Worm (Caenorhabditis elegans) whole organism, L1 larva: ENCODE data around the gene F54F2.9.

Experiments
- C04F5.9 ChIP-seq: sonication (generic microtip); optimal IDR thresholded peaks from 2 replicates; lab custom pipeline; 2016; ENCODE audit warnings: missing genetic modification characterization, missing compliant biosample characterization
- C16A3.4 ChIP-seq: fragments of 150-350 bp; optimal IDR thresholded peaks from 2 replicates; lab custom pipeline; 2014; ENCODE audit warnings: missing biosample characterization, missing genetic modification characterization
- F16B12.6 ChIP-seq: fragments of 150-350 bp; optimal IDR thresholded peaks from 2 replicates; lab custom pipeline; 2014; ENCODE audit warnings: missing biosample characterization, missing genetic modification characterization
- Y116A8C.19 ChIP-seq: sonication (generic microtip); optimal IDR thresholded peaks from 2 replicates; lab custom pipeline; 2016; ENCODE audit warnings: missing compliant biosample characterization, missing genetic modification characterization, borderline replicate concordance
- aly-2 ChIP-seq: fragments of 150-350 bp; optimal IDR thresholded peaks from 2 replicates; lab custom pipeline; 2014; ENCODE audit warnings: missing biosample characterization, missing genetic modification characterization
- ama-1 ChIP-seq: fragments of 150-350 bp; optimal IDR thresholded peaks from 2 replicates; lab custom pipeline; 2014
- ceh-88 ChIP-seq: fragments of 200-800 bp; sonication (Bioruptor generic); IDR thresholded peaks from 2 replicates; pipeline ENCODE4 v1.3.6; 2022; ENCODE audit warnings: missing genetic modification characterization, missing compliant biosample characterization
- ceh-90 ChIP-seq: sonication (generic microtip); optimal IDR thresholded peaks from 2 replicates; lab custom pipeline; 2016; ENCODE audit warnings: missing genetic modification characterization, missing compliant biosample characterization
- ces-1 ChIP-seq: fragments of 150-350 bp; optimal IDR thresholded peaks from 2 replicates; lab custom pipeline; 2014; ENCODE audit warnings: missing biosample characterization, missing genetic modification reagents, missing genetic modification characterization
- dpl-1 ChIP-seq, 3 experiments: fragments of 150-350 bp in 2 of 3; sonication (generic microtip) in 1 of 3; optimal IDR thresholded peaks; 2 replicates each; lab custom pipeline; 2014 to 2017; ENCODE audit warnings: missing biosample characterization in 3 of 3, missing genetic modification characterization in 3 of 3, missing genetic modification reagents in 3 of 3
- dsc-1 ChIP-seq: sonication (generic microtip); optimal IDR thresholded peaks from 2 replicates; lab custom pipeline; 2016; ENCODE audit warnings: mild to moderate bottlenecking, missing genetic modification characterization, missing compliant biosample characterization
- efl-1 ChIP-seq, 4 experiments: fragments of 150-350 bp; optimal IDR thresholded peaks in 3 of 4; peaks in 1 of 4; 1 replicate in 1 of 4; 2 replicates in 3 of 4; lab custom pipeline; 2014; ENCODE audit warnings: missing biosample characterization in 2 of 4, missing genetic modification characterization in 2 of 4, missing genetic modification reagents in 2 of 4
- efl-3 ChIP-seq: fragments of 200-800 bp; sonication (Bioruptor generic); optimal IDR thresholded peaks from 2 replicates; lab custom pipeline; 2018; ENCODE audit warnings: mild to moderate bottlenecking, missing genetic modification characterization, missing compliant biosample characterization
- egl-13 ChIP-seq: sonication (generic microtip); optimal IDR thresholded peaks from 2 replicates; lab custom pipeline; 2016; ENCODE audit warnings: missing genotype, missing genetic modification reagents, missing genetic modification characterization, missing compliant biosample characterization
- elt-2 ChIP-seq: sonication (generic microtip); optimal IDR thresholded peaks from 2 replicates; lab custom pipeline; 2016; ENCODE audit warnings: missing genetic modification characterization, mild to moderate bottlenecking, inconsistent platforms, missing compliant biosample characterization, missing genetic modification reagents
- elt-3 ChIP-seq, 6 experiments: fragments of 150-350 bp in 1 of 6; sonication (generic microtip); optimal IDR thresholded peaks; 2 replicates each; lab custom pipeline; 2017 to 2018; ENCODE audit warnings: missing biosample characterization in 6 of 6, missing genetic modification characterization in 6 of 6, inconsistent platforms in 1 of 6
- ets-5 ChIP-seq: fragments of 200-800 bp; sonication (Bioruptor generic); IDR thresholded peaks from 2 replicates; pipeline ENCODE4 v1.3.6; 2022; ENCODE audit warnings: missing genetic modification characterization, missing compliant biosample characterization
- fkh-10 ChIP-seq: sonication (generic microtip); optimal IDR thresholded peaks from 2 replicates; lab custom pipeline; 2017; ENCODE audit warnings: missing biosample characterization, missing genetic modification reagents, missing genetic modification characterization
- fkh-4 ChIP-seq: sonication (generic microtip); optimal IDR thresholded peaks from 2 replicates; lab custom pipeline; 2016; ENCODE audit warnings: missing compliant biosample characterization, missing genetic modification characterization, borderline replicate concordance
- fos-1 ChIP-seq: fragments of 150-350 bp; optimal IDR thresholded peaks from 2 replicates; lab custom pipeline; 2014; ENCODE audit warnings: missing biosample characterization, missing genetic modification characterization
- grh-1 ChIP-seq: fragments of 200-800 bp; sonication (Bioruptor generic); IDR thresholded peaks from 2 replicates; pipeline ENCODE4 v1.3.6; 2022; ENCODE audit warnings: missing genetic modification reagents, missing genetic modification characterization, missing compliant biosample characterization
- hlh-4 ChIP-seq: sonication (generic microtip); optimal IDR thresholded peaks from 2 replicates; lab custom pipeline; 2016; ENCODE audit warnings: mild to moderate bottlenecking, missing genetic modification characterization, missing compliant biosample characterization
- hpl-2 ChIP-seq: fragments of 150-350 bp; optimal IDR thresholded peaks from 2 replicates; lab custom pipeline; 2014; ENCODE audit warnings: missing biosample characterization, missing genetic modification reagents, missing genetic modification characterization
- jun-1 ChIP-seq: fragments of 150-350 bp; optimal IDR thresholded peaks from 2 replicates; lab custom pipeline; 2014; ENCODE audit warnings: missing biosample characterization, missing genetic modification reagents, missing genetic modification characterization
- lin-13 ChIP-seq: fragments of 150-350 bp; optimal IDR thresholded peaks from 2 replicates; lab custom pipeline; 2014; ENCODE audit warnings: missing biosample characterization, missing genetic modification reagents, missing genetic modification characterization
- lin-15B ChIP-seq: fragments of 150-350 bp; sonication (generic microtip); optimal IDR thresholded peaks from 3 replicates; lab custom pipeline; 2014; ENCODE audit warnings: missing biosample characterization, missing genetic modification characterization
- mab-9 ChIP-seq: fragments of 200-800 bp; sonication (Bioruptor generic); IDR thresholded peaks from 2 replicates; pipeline ENCODE4 v1.3.6; 2022; ENCODE audit warnings: missing genetic modification reagents, missing genetic modification characterization, missing compliant biosample characterization
- mdl-1 ChIP-seq, 2 experiments: fragments of 150-350 bp; optimal IDR thresholded peaks; 2 replicates each; lab custom pipeline; 2014 to 2017; ENCODE audit warnings: missing biosample characterization in 2 of 2, missing genetic modification characterization in 2 of 2, inconsistent platforms in 1 of 2
- mef-2 ChIP-seq: fragments of 150-350 bp; optimal IDR thresholded peaks from 2 replicates; lab custom pipeline; 2014; ENCODE audit warnings: missing biosample characterization, missing genetic modification characterization
- nhr-11 ChIP-seq: fragments of 150-350 bp; optimal IDR thresholded peaks from 2 replicates; lab custom pipeline; 2014; ENCODE audit warnings: missing biosample characterization, missing genetic modification characterization
- nhr-12 ChIP-seq: sonication (generic microtip); optimal IDR thresholded peaks from 2 replicates; lab custom pipeline; 2017; ENCODE audit warnings: missing biosample characterization, missing genetic modification characterization
- nhr-20 ChIP-seq: sonication (generic microtip); optimal IDR thresholded peaks from 2 replicates; lab custom pipeline; 2016; ENCODE audit warnings: mild to moderate bottlenecking, missing genetic modification characterization, missing compliant biosample characterization
- nhr-28 ChIP-seq: fragments of 150-350 bp; optimal IDR thresholded peaks from 2 replicates; lab custom pipeline; 2014; ENCODE audit warnings: missing biosample characterization, missing genetic modification characterization
- nhr-47 ChIP-seq: sonication (generic microtip); optimal IDR thresholded peaks from 2 replicates; lab custom pipeline; 2016; ENCODE audit warnings: mild to moderate bottlenecking, missing genetic modification characterization, moderate library complexity, missing compliant biosample characterization
- nhr-71 ChIP-seq: sonication (generic microtip); optimal IDR thresholded peaks from 2 replicates; lab custom pipeline; 2016; ENCODE audit warnings: mild to moderate bottlenecking, missing genetic modification characterization, moderate library complexity, missing compliant biosample characterization
- nhr-90 ChIP-seq: sonication (generic microtip); optimal IDR thresholded peaks from 2 replicates; lab custom pipeline; 2016; ENCODE audit warnings: mild to moderate bottlenecking, missing genetic modification characterization, missing compliant biosample characterization; ENCODE audit not compliant: poor library complexity
- pag-3 ChIP-seq: sonication (generic microtip); optimal IDR thresholded peaks from 2 replicates; lab custom pipeline; 2017; ENCODE audit warnings: missing genetic modification characterization, mild to moderate bottlenecking, missing compliant biosample characterization, antibody characterized with exemption, borderline replicate concordance; ENCODE audit not compliant: insufficient read depth
- pax-3 ChIP-seq: fragments of 200-800 bp; sonication (Bioruptor generic); optimal IDR thresholded peaks from 2 replicates; lab custom pipeline; 2018; ENCODE audit warnings: mild to moderate bottlenecking, missing genetic modification characterization, moderate library complexity, missing compliant biosample characterization
- rnt-1 ChIP-seq: sonication (generic microtip); optimal IDR thresholded peaks from 2 replicates; lab custom pipeline; 2016; ENCODE audit warnings: mild to moderate bottlenecking, missing genetic modification characterization, moderate library complexity, missing compliant biosample characterization
- skn-1 ChIP-seq: fragments of 150-350 bp; optimal IDR thresholded peaks from 2 replicates; lab custom pipeline; 2014; ENCODE audit warnings: missing biosample characterization, missing genetic modification characterization
- snu-23 ChIP-seq: sonication (generic microtip); optimal IDR thresholded peaks from 2 replicates; lab custom pipeline; 2016; ENCODE audit warnings: missing genetic modification characterization, missing compliant biosample characterization
- sox-4 ChIP-seq: sonication (generic microtip); optimal IDR thresholded peaks from 2 replicates; lab custom pipeline; 2016; ENCODE audit warnings: missing genetic modification characterization, missing compliant biosample characterization
- sptf-1 ChIP-seq: fragments of 150-350 bp; optimal IDR thresholded peaks from 2 replicates; lab custom pipeline; 2014; ENCODE audit warnings: missing biosample characterization, missing genetic modification characterization
- swsn-7 ChIP-seq: sonication (generic microtip); optimal IDR thresholded peaks from 2 replicates; lab custom pipeline; 2016; ENCODE audit warnings: missing genetic modification characterization, missing compliant biosample characterization
- tbx-2 ChIP-seq: sonication (generic microtip); optimal IDR thresholded peaks from 2 replicates; lab custom pipeline; 2016; ENCODE audit warnings: missing genetic modification characterization, missing compliant biosample characterization
- tlp-1 ChIP-seq: fragments of 150-350 bp; optimal IDR thresholded peaks from 2 replicates; lab custom pipeline; 2014; ENCODE audit warnings: missing biosample characterization, missing genetic modification characterization
- unc-98 ChIP-seq: fragments of 200-800 bp; sonication (Bioruptor generic); IDR thresholded peaks from 2 replicates; pipeline ENCODE4 v1.3.6; 2022; ENCODE audit warnings: missing genetic modification characterization, missing compliant biosample characterization
- xbp-1 ChIP-seq: sonication (generic microtip); optimal IDR thresholded peaks from 2 replicates; lab custom pipeline; 2016; ENCODE audit warnings: missing genetic modification characterization, missing compliant biosample characterization
- zag-1 ChIP-seq: fragments of 150-350 bp; optimal IDR thresholded peaks from 2 replicates; lab custom pipeline; 2014; ENCODE audit warnings: missing biosample characterization, missing genetic modification characterization
- ztf-4 ChIP-seq: fragments of 150-350 bp; optimal IDR thresholded peaks from 2 replicates; lab custom pipeline; 2014; ENCODE audit warnings: missing biosample characterization, missing genetic modification characterization

The F54F2.9 gene

DNA sequence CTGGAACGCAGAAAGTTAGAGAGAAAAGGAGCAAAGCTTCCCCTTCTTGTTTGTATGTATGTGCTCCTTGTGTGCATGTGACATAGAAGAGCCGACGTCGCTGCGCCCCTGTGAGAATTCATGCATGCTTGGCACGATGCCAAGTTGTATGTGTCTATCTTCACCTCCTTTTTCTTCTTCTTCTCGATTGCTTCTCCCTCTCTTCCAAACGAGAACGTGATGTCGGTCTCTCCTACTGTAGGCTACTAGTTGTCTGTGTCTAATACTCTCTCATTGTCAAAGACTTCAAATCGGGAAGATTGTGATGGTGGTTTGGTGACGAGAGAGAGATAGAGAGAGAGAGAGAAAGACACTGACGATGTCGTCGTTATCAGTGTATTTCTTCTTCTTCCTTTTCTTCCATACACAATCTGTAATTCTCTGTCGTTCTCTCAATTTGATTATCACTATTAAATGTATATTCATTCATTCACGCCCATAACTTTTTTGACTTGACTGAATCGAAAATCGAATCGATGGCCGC, 29.8 kb downstream of the F54F2.9 start (continued):
- TF ChIP-seq nhr-47 (tag; lab: Kevin White, UChicago) (peak; percentile 88), egl-13 (tag; lab: Kevin White, UChicago) (peak; percentile 88), pax-3 (tag; lab: Kevin White, UChicago) (peak; percentile 77), pag-3 (peak; percentile 30), dpl-1 (GFP tag; optimal IDR thresholded peaks at IDR 0.05; lab: Kevin White, UChicago) (peak in 2 of 3 experiments; percentile 27 to 48), grh-1 (peak; percentile 60), jun-1 (peak; percentile 84), rnt-1 (tag; lab: Kevin White, UChicago) (peak; percentile 47), aly-2 (tag; lab: Kevin White, UChicago) (no peak), nhr-71 (tag; lab: Kevin White, UChicago) (peak; percentile 95), ces-1 (no peak), C16A3.4 (tag; lab: Kevin White, UChicago) (peak; percentile 82), nhr-11 (tag; lab: Kevin White, UChicago) (peak; percentile 76), lin-15B (tag; lab: Kevin White, UChicago) (no peak), ets-5 (GFP tag; lab: Robert Waterston, UW) (no peak), ceh-90 (tag; lab: Kevin White, UChicago) (no peak), efl-1 (optimal IDR thresholded peaks at IDR 0.05; lab: Kevin White, UChicago) (peak; percentile 65 to 81), efl-1 (GFP tag; optimal IDR thresholded peaks at IDR 0.05 in 1 of 2; lab: Kevin White, UChicago) (peak; percentile 31 to 93), sptf-1 (tag; lab: Kevin White, UChicago) (no peak), zag-1 (tag; lab: Kevin White, UChicago) (peak; percentile 71), elt-3 (tag; optimal IDR thresholded peaks at IDR 0.05; lab: Kevin White, UChicago) (peak in 5 of 6 experiments; percentile 2 to 87 (median 69)), xbp-1 (tag; lab: Kevin White, UChicago) (peak; percentile 70), mef-2 (tag; lab: Kevin White, UChicago) (peak; percentile 47), efl-3 (GFP tag; lab: Kevin White, UChicago) (no peak), nhr-90 (peak; percentile 85), fos-1 (tag; lab: Kevin White, UChicago) (peak; percentile 87), skn-1 (tag; lab: Kevin White, UChicago) (no peak), hlh-4 (tag; lab: Kevin White, UChicago) (no peak), F16B12.6 (no peak), unc-98 (GFP tag; lab: Robert Waterston, UW) (no peak), snu-23 (GFP tag; lab: Kevin White, UChicago) (peak; percentile 88), C04F5.9 (tag; lab: Kevin White, UChicago) (peak; percentile 40), nhr-28 (no peak)

DNA sequence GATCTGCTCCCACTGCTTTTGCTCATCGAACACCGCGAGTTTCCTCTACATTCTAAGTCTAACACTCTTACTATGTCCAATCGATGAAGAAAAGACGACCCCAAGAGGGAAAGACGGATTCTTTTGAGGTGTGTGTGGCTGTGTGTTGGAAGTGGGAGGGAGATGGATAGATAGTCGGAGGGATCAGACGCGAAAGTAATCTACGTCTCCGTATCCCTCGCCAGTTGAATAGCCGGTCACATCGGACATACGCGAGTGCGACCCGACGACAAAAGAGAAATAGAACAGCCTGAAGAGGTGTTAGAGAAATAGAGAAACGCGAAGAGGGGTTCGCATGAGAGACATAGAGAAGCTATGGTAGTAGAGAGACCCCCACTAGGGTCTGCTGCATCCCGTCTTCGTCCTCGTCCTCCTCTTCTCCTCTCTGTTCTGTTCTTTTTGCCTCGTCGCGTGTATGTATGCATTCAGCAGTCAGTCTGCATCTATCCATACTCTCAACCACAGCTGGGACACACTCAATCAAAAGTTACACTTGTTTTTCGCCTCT, 31.4 kb downstream of the F54F2.9 start:
- peak; percentile 95 for TF ChIP-seq nhr-11 (tag; lab: Kevin White, UChicago)
- peak; percentile 78 for TF ChIP-seq hpl-2 (GFP tag; lab: Kevin White, UChicago)
- peak; percentile 99 for TF ChIP-seq tbx-2
- peak; percentile 50 to 96 for TF ChIP-seq mdl-1 (tag; optimal IDR thresholded peaks at IDR 0.05; lab: Kevin White, UChicago)
- peak; percentile 90 for TF ChIP-seq pax-3 (tag; lab: Kevin White, UChicago)
- peak; percentile 84 for TF ChIP-seq sox-4 (tag; lab: Kevin White, UChicago)
- TF ChIP-seq ztf-4 (tag; lab: Kevin White, UChicago) = peak; percentile 96
- peak; percentile 63 for TF ChIP-seq elt-2 (tag; lab: Kevin White, UChicago)
- peak; percentile 97 for TF ChIP-seq lin-13 (GFP tag; lab: Kevin White, UChicago)
- TF ChIP-seq Y116A8C.19 (tag; lab: Kevin White, UChicago) = no peak
- peak; percentile 98 for TF ChIP-seq nhr-20 (tag; lab: Kevin White, UChicago)
- peak; percentile 97 for TF ChIP-seq swsn-7 (tag; lab: Kevin White, UChicago)
- peak; percentile 89 to 95 for TF ChIP-seq efl-1 (optimal IDR thresholded peaks at IDR 0.05; lab: Kevin White, UChicago)
- peak; percentile 60 to 98 for TF ChIP-seq efl-1 (GFP tag; optimal IDR thresholded peaks at IDR 0.05 in 1 of 2; lab: Kevin White, UChicago)
- peak; percentile 79 for TF ChIP-seq mab-9 (GFP tag; lab: Robert Waterston, UW)
- TF ChIP-seq tlp-1 (tag; lab: Kevin White, UChicago) = no peak
- peak; percentile 82 for TF ChIP-seq fkh-10 (GFP tag; lab: Kevin White, UChicago)
- peak; percentile 41 for TF ChIP-seq nhr-12
- TF ChIP-seq ama-1 (lab: Kevin White, UChicago) = peak; percentile 69
- TF ChIP-seq ceh-90 (tag; lab: Kevin White, UChicago) = no peak
- TF ChIP-seq ceh-88 (GFP tag; lab: Robert Waterston, UW) = peak; percentile 88
- peak; percentile 95 for TF ChIP-seq dsc-1 (tag; lab: Kevin White, UChicago)
- TF ChIP-seq rnt-1 (tag; lab: Kevin White, UChicago) = peak; percentile 94
- peak; percentile 97 for TF ChIP-seq nhr-47 (tag; lab: Kevin White, UChicago)
- peak; percentile 98 for TF ChIP-seq snu-23 (GFP tag; lab: Kevin White, UChicago)
- peak; percentile 52 for TF ChIP-seq fkh-4 (tag; lab: Kevin White, UChicago)
- peak; percentile 72 for TF ChIP-seq efl-3 (GFP tag; lab: Kevin White, UChicago)
